Worm (Caenorhabditis elegans) whole organism, mixed stage, embryonic: ENCODE measurements around the gene srz-48.

ENCODE experiments used
- M03D4.4 ChIP-seq: sonication (generic microtip); optimal IDR thresholded peaks from 2 replicates; lab custom pipeline; 2017; ENCODE audit warnings: mild to moderate bottlenecking, missing genetic modification characterization, missing compliant biosample characterization
- bed-3 ChIP-seq: fragments of 200-800 bp; sonication (Bioruptor generic); optimal IDR thresholded peaks from 3 replicates; lab custom pipeline; 2018; ENCODE audit warnings: mild to moderate bottlenecking, missing genetic modification characterization, moderate library complexity, missing compliant biosample characterization
- blmp-1 ChIP-seq: fragments of 150-350 bp; optimal IDR thresholded peaks from 2 replicates; lab custom pipeline; 2014; ENCODE audit warnings: missing biosample characterization, missing genetic modification characterization
- ceh-39 ChIP-seq: fragments of 150-350 bp; optimal IDR thresholded peaks from 2 replicates; lab custom pipeline; 2014; ENCODE audit warnings: missing biosample characterization, missing genetic modification characterization
- ceh-43 ChIP-seq: fragments of 200-800 bp; sonication (Bioruptor generic); optimal IDR thresholded peaks from 2 replicates; lab custom pipeline; 2018; ENCODE audit warnings: mild to moderate bottlenecking, missing genetic modification characterization, moderate library complexity, missing compliant biosample characterization
- ceh-83 ChIP-seq: fragments of 200-800 bp; sonication (Bioruptor generic); optimal IDR thresholded peaks from 2 replicates; lab custom pipeline; 2018; ENCODE audit warnings: mild to moderate bottlenecking, missing genetic modification characterization, missing compliant biosample characterization
- cnd-1 ChIP-seq: fragments of 200-800 bp; sonication (Bioruptor generic); optimal IDR thresholded peaks from 2 replicates; lab custom pipeline; 2018; ENCODE audit warnings: mild to moderate bottlenecking, missing genetic modification characterization, missing compliant biosample characterization
- drap-1 ChIP-seq: fragments of 200-800 bp; sonication (Bioruptor generic); optimal IDR thresholded peaks from 3 replicates; lab custom pipeline; 2018; ENCODE audit warnings: mild to moderate bottlenecking, missing genetic modification characterization, missing compliant biosample characterization
- elt-1 ChIP-seq: sonication (generic microtip); optimal IDR thresholded peaks from 2 replicates; lab custom pipeline; 2017; ENCODE audit warnings: missing genetic modification characterization, mild to moderate bottlenecking, missing compliant biosample characterization, antibody characterized with exemption, moderate library complexity, borderline replicate concordance; ENCODE audit not compliant: insufficient read depth
- elt-3 ChIP-seq: fragments of 150-350 bp; optimal IDR thresholded peaks from 2 replicates; lab custom pipeline; 2014; ENCODE audit warnings: missing biosample characterization, missing genetic modification characterization
- flh-1 ChIP-seq: fragments of 200-800 bp; sonication (Bioruptor generic); optimal IDR thresholded peaks from 2 replicates; lab custom pipeline; 2018; ENCODE audit warnings: mild to moderate bottlenecking, missing genetic modification characterization, moderate library complexity, missing compliant biosample characterization
- hlh-1 ChIP-seq: fragments of 150-350 bp; optimal IDR thresholded peaks from 2 replicates; lab custom pipeline; 2014; ENCODE audit warnings: missing biosample characterization, missing genetic modification reagents, missing genetic modification characterization
- lin-13 ChIP-seq: fragments of 150-350 bp; optimal IDR thresholded peaks from 2 replicates; lab custom pipeline; 2014; ENCODE audit warnings: missing biosample characterization, missing genetic modification characterization
- lin-32 ChIP-seq: fragments of 200-800 bp; sonication (Bioruptor generic); optimal IDR thresholded peaks from 2 replicates; lab custom pipeline; 2018; ENCODE audit warnings: mild to moderate bottlenecking, missing genetic modification characterization, missing compliant biosample characterization
- lsy-2 ChIP-seq: fragments of 150-350 bp; optimal IDR thresholded peaks from 2 replicates; lab custom pipeline; 2014; ENCODE audit warnings: missing biosample characterization, missing genetic modification characterization
- mls-2 ChIP-seq: sonication (generic microtip); optimal IDR thresholded peaks from 2 replicates; lab custom pipeline; 2016; ENCODE audit warnings: mild to moderate bottlenecking, missing genetic modification characterization, moderate library complexity, missing compliant biosample characterization
- nhr-12 ChIP-seq: fragments of 150-350 bp; optimal IDR thresholded peaks from 2 replicates; lab custom pipeline; 2014; ENCODE audit warnings: missing biosample characterization, missing genetic modification characterization
- nhr-2 ChIP-seq: fragments of 150-350 bp; optimal IDR thresholded peaks from 2 replicates; lab custom pipeline; 2014; ENCODE audit warnings: missing biosample characterization, missing genetic modification characterization
- nhr-237 ChIP-seq: fragments of 150-350 bp; optimal IDR thresholded peaks from 2 replicates; lab custom pipeline; 2014; ENCODE audit warnings: missing biosample characterization, missing genetic modification characterization
- nhr-28 ChIP-seq: fragments of 150-350 bp; optimal IDR thresholded peaks from 2 replicates; lab custom pipeline; 2014; ENCODE audit warnings: missing biosample characterization, missing genetic modification characterization
- nhr-76 ChIP-seq: sonication (generic microtip); optimal IDR thresholded peaks from 2 replicates; lab custom pipeline; 2017; ENCODE audit warnings: missing biosample characterization, missing genetic modification characterization
- pha-4 ChIP-seq: fragments of 150-350 bp; optimal IDR thresholded peaks from 2 replicates; lab custom pipeline; 2018; ENCODE audit warnings: missing biosample characterization, missing genetic modification reagents, missing genetic modification characterization
- snpc-4 ChIP-seq: fragments of 150-350 bp; optimal IDR thresholded peaks from 2 replicates; lab custom pipeline; 2014; ENCODE audit warnings: missing biosample characterization, missing genetic modification characterization
- sptf-1 ChIP-seq: sonication (generic microtip); optimal IDR thresholded peaks from 2 replicates; lab custom pipeline; 2017; ENCODE audit warnings: mild to moderate bottlenecking, missing genetic modification characterization, moderate library complexity, missing compliant biosample characterization
- tbx-8 ChIP-seq: fragments of 200-800 bp; sonication (Bioruptor generic); optimal IDR thresholded peaks from 2 replicates; lab custom pipeline; 2018; ENCODE audit warnings: mild to moderate bottlenecking, missing genetic modification characterization, moderate library complexity, missing compliant biosample characterization
- unc-62 ChIP-seq: fragments of 150-350 bp; optimal IDR thresholded peaks from 2 replicates; lab custom pipeline; 2014; ENCODE audit warnings: missing biosample characterization, missing genetic modification reagents, missing genetic modification characterization
- zip-8 ChIP-seq: fragments of 150-350 bp; optimal IDR thresholded peaks from 2 replicates; lab custom pipeline; 2014; ENCODE audit warnings: missing biosample characterization, missing genetic modification characterization
- ztf-11 ChIP-seq: fragments of 150-350 bp; optimal IDR thresholded peaks from 2 replicates; lab custom pipeline; 2014; ENCODE audit warnings: missing biosample characterization, missing genetic modification characterization

Gene srz-48

DNA sequence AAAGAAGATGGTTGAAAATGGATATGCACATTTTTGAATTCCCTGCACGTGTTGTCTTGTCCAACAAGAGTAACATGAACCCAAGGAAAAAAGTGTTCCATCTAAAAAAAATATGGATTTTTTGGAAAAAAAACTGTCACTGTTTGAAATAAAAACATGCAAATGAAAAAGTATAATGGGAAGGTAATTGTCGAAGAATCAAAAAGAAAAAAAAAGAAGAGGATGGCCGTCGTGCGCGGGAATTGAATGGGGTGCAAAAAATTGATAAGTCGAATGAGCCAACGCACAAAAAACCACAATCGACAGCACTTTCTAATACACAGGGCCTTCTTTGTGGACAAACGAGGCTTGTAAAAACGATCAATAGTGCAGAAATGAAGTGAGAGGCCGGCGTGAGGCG is 33.8 kb upstream of the srz-48 start, which contains the start of gene fbxa-102:
Gene fbxa-102, minus strand, starts transcription at position 101 of the 400 bp plus-strand sequence.
- TF ChIP-seq ztf-11 (tag; lab: Kevin White, UChicago) (no peak), nhr-12 (tag; lab: Kevin White, UChicago) (no peak), bed-3 (no peak), flh-1 (GFP tag; lab: Kevin White, UChicago) (no peak), M03D4.4 (tag; lab: Kevin White, UChicago) (no peak), cnd-1 (tag; lab: Kevin White, UChicago) (no peak), lin-32 (GFP tag; lab: Kevin White, UChicago) (no peak), ceh-43 (GFP tag; lab: Kevin White, UChicago) (no peak), pha-4 (no peak), ceh-39 (tag; lab: Kevin White, UChicago) (no peak), zip-8 (tag; lab: Kevin White, UChicago) (no peak), sptf-1 (tag; lab: Kevin White, UChicago) (no peak), unc-62 (no peak), nhr-237 (no peak), tbx-8 (GFP tag; lab: Kevin White, UChicago) (no peak), ceh-83 (GFP tag; lab: Kevin White, UChicago) (no peak)
- TF ChIP-seq, all 35 proteins: peak for 0

DNA sequence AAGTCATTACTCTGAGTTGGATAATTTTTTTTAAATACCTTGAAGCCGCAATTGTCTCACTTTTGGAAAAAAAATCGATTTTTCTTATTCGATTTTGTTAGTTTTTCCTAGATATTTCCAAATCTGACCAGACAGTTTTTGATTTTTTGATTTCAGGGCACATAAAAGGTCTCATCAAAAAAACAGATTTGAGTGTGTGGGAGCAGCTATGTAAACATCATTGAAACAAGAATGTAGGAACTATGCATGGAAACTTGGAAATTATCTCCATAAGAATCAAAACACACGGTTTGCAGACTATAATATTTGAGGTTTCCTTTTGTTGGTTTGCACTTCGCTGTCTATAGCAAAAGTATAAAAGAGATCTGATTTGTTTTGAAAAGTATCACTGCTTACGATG is 26.1 kb upstream of the srz-48 start, which contains the start of gene scl-24:
Gene scl-24, plus strand, starts transcription at position 301 of the 400 bp plus-strand sequence.
- TF ChIP-seq mls-2, result no peak
- TF ChIP-seq zip-8 (tag; lab: Kevin White, UChicago), result no peak
- no peak for TF ChIP-seq ztf-11 (tag; lab: Kevin White, UChicago)
- TF ChIP-seq lin-32 (GFP tag; lab: Kevin White, UChicago), result no peak
- TF ChIP-seq bed-3, result no peak
- TF ChIP-seq nhr-237, result no peak
- no peak for TF ChIP-seq sptf-1 (tag; lab: Kevin White, UChicago)
- no peak for TF ChIP-seq lin-13 (tag; lab: Kevin White, UChicago)
- no peak for TF ChIP-seq nhr-2 (tag; lab: Kevin White, UChicago)
- no peak for TF ChIP-seq lsy-2 (tag; lab: Kevin White, UChicago)
- no peak for TF ChIP-seq elt-1 (tag; lab: Kevin White, UChicago)
- no peak for TF ChIP-seq pha-4
- no peak for TF ChIP-seq cnd-1 (tag; lab: Kevin White, UChicago)
- no peak for TF ChIP-seq flh-1 (GFP tag; lab: Kevin White, UChicago)
- no peak for TF ChIP-seq tbx-8 (GFP tag; lab: Kevin White, UChicago)
- TF ChIP-seq ceh-43 (GFP tag; lab: Kevin White, UChicago), result no peak
- TF ChIP-seq nhr-12 (tag; lab: Kevin White, UChicago), result no peak
- TF ChIP-seq, all 35 proteins: peak for 0

DNA sequence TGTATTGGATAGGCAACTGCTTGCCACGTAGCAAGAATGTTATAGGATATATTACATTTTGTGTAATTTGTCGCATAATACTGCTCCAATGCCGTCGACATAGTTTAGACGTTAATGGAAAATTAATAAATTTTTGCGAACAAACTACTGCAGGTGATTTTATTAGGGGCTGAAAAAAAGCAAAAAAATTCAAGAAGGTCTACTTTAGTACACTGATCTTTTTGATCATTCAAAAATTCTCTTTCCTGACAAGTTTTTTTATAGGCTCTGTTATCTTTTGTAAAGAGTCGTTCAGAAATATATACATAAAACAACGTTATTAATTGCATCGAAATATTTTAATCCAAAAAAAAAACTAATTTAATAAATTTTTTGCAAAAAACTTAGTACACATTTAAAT is 25.1 kb upstream of the srz-48 start, which contains the start of gene srh-111:
Gene srh-111, minus strand, starts transcription at position 101 of the 400 bp plus-strand sequence.
- TF ChIP-seq blmp-1 (tag; lab: Kevin White, UChicago) (no peak), lin-13 (tag; lab: Kevin White, UChicago) (no peak), hlh-1 (no peak), elt-1 (tag; lab: Kevin White, UChicago) (no peak), unc-62 (no peak), zip-8 (tag; lab: Kevin White, UChicago) (no peak), nhr-76 (tag; lab: Kevin White, UChicago) (no peak), nhr-237 (no peak), elt-3 (tag; lab: Kevin White, UChicago) (no peak), tbx-8 (GFP tag; lab: Kevin White, UChicago) (no peak), ztf-11 (tag; lab: Kevin White, UChicago) (no peak), flh-1 (GFP tag; lab: Kevin White, UChicago) (no peak), drap-1 (GFP tag; lab: Kevin White, UChicago) (no peak), bed-3 (no peak), ceh-83 (GFP tag; lab: Kevin White, UChicago) (no peak)

DNA sequence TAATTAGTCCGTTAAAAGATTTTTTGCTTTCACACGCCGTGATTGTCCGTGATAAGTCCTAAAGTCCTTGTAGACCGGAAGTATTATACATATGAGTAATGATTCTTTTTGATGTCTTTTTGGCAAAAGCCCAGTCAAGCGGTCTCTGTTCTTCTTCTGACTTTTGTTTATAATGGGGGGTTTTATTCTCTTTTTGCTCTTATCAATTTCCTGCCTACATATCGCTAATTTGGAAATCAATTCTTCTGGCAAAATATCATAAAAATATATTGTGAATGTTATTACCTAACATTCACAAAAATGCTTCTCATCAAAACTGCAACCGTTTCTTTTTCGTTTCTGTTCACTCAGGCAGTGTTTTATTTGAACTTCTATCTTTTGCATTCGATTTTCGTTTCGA is 16.5 kb upstream of the srz-48 start, which contains the start of gene srbc-61:
Gene srbc-61, plus strand, starts transcription at position 301 of the 400 bp plus-strand sequence.
- TF ChIP-seq nhr-76 (tag; lab: Kevin White, UChicago) (no peak), snpc-4 (tag; lab: Kevin White, UChicago) (no peak), nhr-28 (tag; lab: Kevin White, UChicago) (no peak)

DNA sequence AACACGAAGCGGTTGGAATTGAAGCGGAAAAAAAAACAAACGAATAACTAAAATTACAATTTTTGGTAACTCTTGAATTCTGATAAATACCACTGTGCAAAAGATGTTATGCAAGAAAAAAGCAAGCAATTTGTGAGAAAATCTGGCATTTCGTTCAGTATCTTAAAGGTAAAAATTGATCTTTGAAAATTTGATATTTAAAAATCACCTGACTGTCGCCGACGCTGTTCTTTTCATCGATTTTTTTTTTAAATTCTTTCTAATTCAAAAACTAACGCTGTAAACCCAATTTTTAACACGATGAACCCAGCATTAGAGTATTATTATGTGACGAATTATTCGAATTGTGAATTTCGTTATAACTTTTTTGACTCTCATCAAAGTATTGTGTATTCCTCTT is 13.7 kb upstream of the srz-48 start, which contains the start of gene srh-123:
Gene srh-123, plus strand, starts transcription at position 301 of the 400 bp plus-strand sequence.
- no peak for TF ChIP-seq ceh-83 (GFP tag; lab: Kevin White, UChicago)
- no peak for TF ChIP-seq lin-13 (tag; lab: Kevin White, UChicago)
